Worm (Caenorhabditis elegans): ENCODE results near the gene C13A2.1.
"Not testable (repeated sequence)": the region's sequence is repeated elsewhere in the genome, so short reads cannot be mapped to it uniquely, and the experiment has no call there.

The C13A2.1 gene

DNA sequence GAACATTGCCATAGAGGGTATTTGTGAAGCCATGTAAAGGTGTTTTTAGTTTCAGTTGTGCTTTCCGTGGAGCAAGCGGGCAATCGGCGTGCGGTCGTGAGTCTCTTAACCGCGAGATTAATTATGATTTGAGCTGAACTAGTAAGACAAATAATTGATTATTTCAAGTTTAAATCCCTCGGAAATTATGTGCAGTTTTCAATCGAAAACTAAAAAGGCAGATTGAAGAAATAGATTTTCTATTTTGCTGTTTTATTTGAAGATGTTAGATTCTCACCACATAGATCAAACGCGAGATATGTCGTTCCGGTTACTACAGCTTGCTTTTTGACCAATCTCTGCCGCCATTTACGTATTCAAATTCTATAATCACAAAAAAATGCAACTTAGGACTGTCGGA, 6.8 kb upstream of the C13A2.1 start, which contains the start of gene C13A2.3:
Gene C13A2.3 (plus strand): TSS at position 301 of the 400 bp plus-strand sequence.
- TF ChIP-seq drap-1 (GFP tag; optimal IDR thresholded peaks at IDR 0.05) (no peak), snpc-4 (tag; optimal IDR thresholded peaks at IDR 0.05) (no peak), unc-39 (tag; optimal IDR thresholded peaks at IDR 0.05) (no peak)

DNA sequence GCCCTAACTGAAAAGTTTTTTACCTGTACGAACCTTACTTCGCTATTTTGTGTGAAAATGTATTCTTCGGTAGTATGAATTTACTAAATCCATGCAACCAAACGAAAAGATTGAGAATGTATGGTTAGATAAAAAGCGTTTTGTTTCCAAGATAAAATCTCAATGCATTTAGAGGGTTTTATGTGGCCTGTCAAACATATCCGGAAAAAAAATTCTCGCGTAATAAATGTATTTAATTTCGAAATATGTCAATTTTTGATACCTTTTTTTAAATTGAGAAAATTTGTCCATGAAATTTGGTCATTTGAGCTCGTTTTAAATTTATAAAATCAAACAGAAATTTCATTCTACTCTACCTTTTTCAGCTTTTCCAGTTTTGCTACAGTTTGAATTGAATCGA, 6.5 kb downstream of the C13A2.1 start, which contains the start of gene F07G11.4:
Gene F07G11.4 (minus strand): TSS at position 101 of the 400 bp plus-strand sequence.
- TF ChIP-seq mab-5 (tag; optimal IDR thresholded peaks at IDR 0.05) (no peak), cnd-1 (tag; optimal IDR thresholded peaks at IDR 0.05) (no peak)

DNA sequence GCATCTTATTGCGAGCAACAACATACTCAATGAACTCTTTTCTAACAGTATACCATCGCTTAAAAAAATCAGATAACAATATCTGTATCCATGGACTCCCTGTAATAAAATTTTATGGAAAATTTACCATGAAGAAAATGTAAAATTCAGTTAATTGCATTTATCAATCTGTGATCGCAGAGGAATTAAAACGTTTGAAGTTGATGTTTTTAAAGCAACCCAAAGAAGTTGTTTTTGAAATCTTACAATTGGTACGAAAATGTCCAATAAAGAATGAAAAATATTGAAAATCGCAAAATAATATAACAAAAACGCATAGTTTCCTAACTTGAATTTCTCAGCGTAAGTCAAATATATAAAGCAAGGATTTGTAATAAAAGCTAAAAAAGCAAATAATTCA, 8.5 kb downstream of the C13A2.1 start, which contains the start of gene srj-32:
Gene srj-32 (minus strand): TSS at position 101 of the 400 bp plus-strand sequence.
- no peak for TF ChIP-seq pha-4 (tag; optimal IDR thresholded peaks at IDR 0.05)
- no peak for TF ChIP-seq ces-1 (GFP tag; optimal IDR thresholded peaks at IDR 0.05)

DNA sequence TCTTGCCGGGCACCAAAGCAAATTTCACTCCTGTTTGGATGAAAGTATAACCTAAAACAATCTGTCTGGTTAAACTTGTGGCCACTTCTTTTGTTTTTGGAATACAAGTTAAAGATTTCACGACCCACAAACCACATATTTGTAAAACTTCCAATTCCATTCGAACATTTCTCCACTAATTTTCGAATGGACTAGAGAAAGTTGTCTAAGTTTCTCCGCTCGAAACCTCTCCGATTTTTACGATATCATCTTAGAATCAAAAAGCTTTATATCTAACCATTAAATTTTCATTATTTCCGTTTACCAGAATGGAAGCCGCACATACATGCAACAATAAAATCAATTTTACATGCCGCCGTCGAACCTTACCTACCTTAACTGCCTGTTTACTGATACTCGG, 9.7 kb downstream of the C13A2.1 start, which contains the start of gene F07G11.3:
Gene F07G11.3 (plus strand): TSS at position 301 of the 400 bp plus-strand sequence.
- TF ChIP-seq nhr-2 (tag; optimal IDR thresholded peaks at IDR 0.05) = no peak
- no peak for TF ChIP-seq zip-8 (tag; optimal IDR thresholded peaks at IDR 0.05)
- TF ChIP-seq drap-1 (GFP tag; optimal IDR thresholded peaks at IDR 0.05) = no peak
- TF ChIP-seq hlh-1 (tag; optimal IDR thresholded peaks at IDR 0.05) = no peak
- no peak for TF ChIP-seq nhr-28 (tag; optimal IDR thresholded peaks at IDR 0.05)
- TF ChIP-seq mls-2 (tag; optimal IDR thresholded peaks at IDR 0.05) = no peak
- no peak for TF ChIP-seq sem-2 (GFP tag; optimal IDR thresholded peaks at IDR 0.05)
- no peak for TF ChIP-seq ces-1 (GFP tag; optimal IDR thresholded peaks at IDR 0.05)
- no peak for TF ChIP-seq elt-1 (tag; optimal IDR thresholded peaks at IDR 0.05; ENCODE audit: borderline replicate concordance, insufficient read depth)
- no peak for TF ChIP-seq ham-2 (GFP tag; optimal IDR thresholded peaks at IDR 0.05)
- TF ChIP-seq unc-62 (GFP tag; optimal IDR thresholded peaks at IDR 0.05) = no peak
- TF ChIP-seq mab-5 (tag; optimal IDR thresholded peaks at IDR 0.05) = no peak
- TF ChIP-seq nhr-12 (tag; optimal IDR thresholded peaks at IDR 0.05) = no peak
- TF ChIP-seq blmp-1 (tag; optimal IDR thresholded peaks at IDR 0.05) = no peak
- no peak for TF ChIP-seq ceh-43 (GFP tag; optimal IDR thresholded peaks at IDR 0.05)
- TF ChIP-seq nhr-237 (tag; optimal IDR thresholded peaks at IDR 0.05) = no peak
- no peak for TF ChIP-seq ceh-83 (GFP tag; optimal IDR thresholded peaks at IDR 0.05)
- no peak for TF ChIP-seq unc-120 (tag; optimal IDR thresholded peaks at IDR 0.05; ENCODE audit: poor library complexity, severe bottlenecking)
- TF ChIP-seq sptf-1 (tag; optimal IDR thresholded peaks at IDR 0.05) = no peak

DNA sequence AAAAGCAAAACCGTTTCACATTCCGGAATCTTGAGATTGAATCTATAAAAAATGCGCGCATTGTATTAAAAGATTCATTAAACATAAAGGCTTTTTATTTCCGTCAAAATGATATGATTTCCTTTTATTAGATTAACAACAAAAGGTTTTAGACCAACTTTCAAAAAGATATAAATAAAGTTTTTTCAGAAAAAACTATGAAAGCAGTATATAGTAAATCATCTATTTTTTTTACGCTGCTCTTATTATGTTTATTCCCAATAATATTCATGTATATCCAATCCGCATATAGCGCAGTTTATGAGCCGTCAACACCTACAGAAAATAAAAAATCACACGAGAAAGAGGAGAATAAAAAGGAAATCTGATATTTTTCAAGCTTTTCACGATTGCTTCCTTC, 15.7 kb downstream of the C13A2.1 start, which contains the start of gene F07G11.2:
Gene F07G11.2 (plus strand): TSS at position 301 of the 400 bp plus-strand sequence.
- TF ChIP-seq unc-39, snpc-4, ztf-11 (tag; optimal IDR thresholded peaks at IDR 0.05): not testable (repeated sequence)

DNA sequence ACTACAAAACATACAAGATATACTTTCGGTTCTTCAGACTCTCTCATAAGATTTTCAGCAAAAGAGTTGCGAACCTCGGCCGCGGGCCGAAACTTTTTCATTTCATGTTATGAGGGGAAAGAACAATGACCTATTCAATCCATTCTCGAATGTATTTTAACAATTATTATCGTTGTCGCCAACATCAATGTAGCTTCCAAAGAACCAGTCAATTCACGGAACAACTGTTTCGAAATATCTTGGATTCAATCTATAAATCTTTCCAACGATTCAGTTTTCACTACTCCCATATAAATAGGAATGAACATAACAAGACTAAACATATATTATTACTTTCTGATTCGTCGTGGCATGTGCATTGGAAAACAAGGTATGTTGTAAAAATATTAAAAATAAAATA, 18.3 kb downstream of the C13A2.1 start, which contains the start of gene F07G11.1:
Gene F07G11.1 (plus strand): TSS at position 301 of the 400 bp plus-strand sequence.
- no peak for TF ChIP-seq mls-2 (tag; optimal IDR thresholded peaks at IDR 0.05)
- TF ChIP-seq elt-3 (tag; optimal IDR thresholded peaks at IDR 0.05) = no peak
- no peak for TF ChIP-seq drap-1 (GFP tag; optimal IDR thresholded peaks at IDR 0.05)
- TF ChIP-seq ztf-11 (tag; optimal IDR thresholded peaks at IDR 0.05) = no peak
- TF ChIP-seq snpc-4 (tag; optimal IDR thresholded peaks at IDR 0.05) = no peak
- no peak for TF ChIP-seq nhr-28 (tag; optimal IDR thresholded peaks at IDR 0.05)
- TF ChIP-seq lsy-2 (tag; optimal IDR thresholded peaks at IDR 0.05) = no peak
- TF ChIP-seq elt-1 (tag; optimal IDR thresholded peaks at IDR 0.05; ENCODE audit: borderline replicate concordance, insufficient read depth) = no peak
- no peak for TF ChIP-seq lin-13 (tag; optimal IDR thresholded peaks at IDR 0.05)
- TF ChIP-seq cnd-1 (tag; optimal IDR thresholded peaks at IDR 0.05) = no peak
- TF ChIP-seq tbx-8 (GFP tag; optimal IDR thresholded peaks at IDR 0.05) = no peak
- no peak for TF ChIP-seq nhr-76 (tag; optimal IDR thresholded peaks at IDR 0.05)
- no peak for TF ChIP-seq ceh-43 (GFP tag; optimal IDR thresholded peaks at IDR 0.05)
